Worm (Caenorhabditis elegans): ENCODE data around the gene T28A8.8.
"Not testable (repeated sequence)": the region's sequence is repeated elsewhere in the genome, so short reads cannot be mapped to it uniquely, and the experiment has no call there.

Gene T28A8.8

DNA sequence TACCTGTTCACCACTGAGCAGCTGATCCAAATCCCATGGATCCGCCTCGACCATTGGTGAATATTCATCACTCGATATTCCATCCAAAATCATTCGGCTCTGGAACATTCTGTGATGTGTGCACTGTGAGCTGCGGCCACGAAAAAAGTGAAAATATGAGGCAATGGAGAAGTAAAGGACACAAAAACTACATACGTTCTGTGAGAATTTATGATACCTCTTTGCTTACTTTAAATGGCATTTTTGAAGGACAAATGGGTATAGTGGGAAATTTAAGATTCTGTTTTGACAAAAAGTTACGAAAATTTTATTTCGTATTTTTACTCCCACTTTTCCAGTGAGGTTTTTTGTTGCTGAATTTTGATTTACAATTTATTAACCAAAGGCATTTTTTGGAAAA is 10.2 kb upstream of the T28A8.8 start, which contains the start of gene twk-40:
Gene twk-40 (minus strand): TSS at position 101 of the 400 bp plus-strand sequence.
- no peak for TF ChIP-seq unc-62 (GFP tag; optimal IDR thresholded peaks at IDR 0.05)

DNA sequence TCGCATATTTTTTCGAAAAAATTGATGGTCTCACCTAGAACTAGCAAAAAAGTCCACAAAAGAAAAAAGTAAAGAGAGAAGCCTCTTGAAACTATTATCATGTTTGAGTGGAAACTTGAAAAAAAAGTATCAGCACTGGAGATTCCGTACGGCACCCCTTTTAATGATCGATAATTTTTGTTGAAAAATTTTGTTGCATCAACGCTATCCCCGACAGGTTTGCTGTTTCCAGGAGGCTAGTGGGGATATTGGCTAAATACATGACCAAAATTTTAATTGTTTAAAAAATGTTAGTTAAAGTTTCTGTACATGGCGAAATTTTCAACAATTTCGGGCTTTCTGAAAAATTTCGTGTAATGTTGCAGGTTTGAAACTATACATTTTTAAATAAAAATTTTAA is 7.0 kb upstream of the T28A8.8 start, which contains the start of gene T28A8.2:
Gene T28A8.2 (minus strand): TSS at position 101 of the 400 bp plus-strand sequence.
- no peak for TF ChIP-seq unc-62 (GFP tag; optimal IDR thresholded peaks at IDR 0.05)

DNA sequence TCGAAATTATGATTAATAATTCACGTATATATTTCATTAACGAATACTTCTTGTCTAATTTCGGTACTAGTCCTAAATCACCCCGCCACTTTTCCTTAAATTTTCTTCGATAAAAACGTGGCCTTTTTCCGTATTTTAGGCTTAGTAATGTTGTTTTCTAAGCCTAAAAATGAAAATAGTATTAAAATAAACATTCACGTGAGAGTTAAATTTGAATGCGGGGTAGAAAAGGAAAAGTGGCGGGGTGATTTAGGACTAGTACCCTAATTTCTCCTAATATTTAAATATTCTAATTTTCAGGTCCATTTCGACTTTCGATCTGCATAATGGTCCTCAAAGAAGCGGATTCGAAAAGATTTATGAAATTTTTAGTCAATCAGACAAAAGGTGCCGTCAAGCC is 3.7 kb upstream of the T28A8.8 start, which contains the start of gene T28A8.6:
Gene T28A8.6 (plus strand): TSS at position 301 of the 400 bp plus-strand sequence.
- not testable (repeated sequence) for TF ChIP-seq unc-62 (GFP tag; optimal IDR thresholded peaks at IDR 0.05)

DNA sequence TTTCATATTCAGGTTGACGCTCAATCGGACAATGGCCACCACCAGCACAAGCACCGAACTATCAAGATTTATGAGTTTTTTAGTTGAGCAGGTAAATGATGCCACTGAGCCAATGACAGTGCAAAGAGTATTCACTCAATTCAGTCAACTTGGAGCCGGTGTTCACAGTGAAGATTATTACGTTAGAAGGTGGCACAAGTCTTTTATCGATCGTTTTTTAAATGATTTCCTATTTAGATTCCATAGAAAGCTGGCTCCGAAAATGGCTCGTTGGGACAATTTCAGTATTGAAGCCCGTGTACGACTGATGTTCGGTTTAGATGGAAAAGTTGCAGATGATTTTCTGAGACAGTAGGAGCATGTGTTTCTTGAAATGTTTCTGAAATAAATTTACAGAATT is 1.0 kb upstream of the T28A8.8 start, which contains the start of gene T28A8.5:
Gene T28A8.5 (plus strand): TSS at position 32 of the 400 bp plus-strand sequence.
- TF ChIP-seq unc-62 (GFP tag; optimal IDR thresholded peaks at IDR 0.05): no peak

DNA sequence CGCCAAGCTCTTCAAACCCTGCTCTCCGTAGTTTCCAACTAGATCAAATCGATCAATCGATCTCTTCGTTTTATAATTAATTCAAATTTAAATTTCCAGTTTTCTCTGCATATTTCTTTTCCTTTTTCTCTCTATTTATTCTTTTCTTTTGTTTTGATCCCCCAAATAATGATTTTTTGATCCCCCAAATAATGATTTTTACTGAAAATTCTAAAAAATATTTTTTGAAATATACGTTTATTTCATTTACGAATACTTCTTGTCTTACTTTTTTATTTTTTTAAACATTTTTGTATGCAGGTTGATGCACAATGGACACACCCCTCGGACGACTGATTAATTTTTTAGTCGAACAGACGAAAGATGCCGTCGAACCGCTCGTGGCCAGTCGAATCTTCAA is 766 bp downstream of the T28A8.8 start, which contains the start of gene T28A8.4:
Gene T28A8.4 (plus strand): TSS at position 301 of the 400 bp plus-strand sequence.
- no peak for TF ChIP-seq unc-62 (GFP tag; optimal IDR thresholded peaks at IDR 0.05)

DNA sequence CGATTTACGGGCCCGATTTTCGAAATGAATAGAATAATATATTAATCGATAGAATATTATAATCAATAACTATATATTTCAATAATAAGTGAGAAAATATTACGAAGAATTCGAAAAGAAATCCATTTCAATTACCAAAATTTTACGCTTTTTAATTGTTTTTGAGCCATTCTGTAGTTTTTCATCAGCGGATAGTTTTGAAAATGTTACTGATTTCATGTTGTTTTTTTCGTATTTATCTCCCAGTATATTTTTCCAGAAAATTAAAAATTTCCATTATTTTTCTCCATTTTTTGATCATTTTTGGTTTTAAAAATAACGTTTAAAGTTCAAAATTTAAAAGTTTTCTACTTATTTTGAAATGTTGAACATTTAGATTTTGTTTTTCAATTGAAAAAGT is 3.1 kb downstream of the T28A8.8 start, which contains the start of gene T28A8.3:
Gene T28A8.3 (plus strand): TSS at position 301 of the 400 bp plus-strand sequence.
- TF ChIP-seq unc-62 (GFP tag; optimal IDR thresholded peaks at IDR 0.05): no peak

DNA sequence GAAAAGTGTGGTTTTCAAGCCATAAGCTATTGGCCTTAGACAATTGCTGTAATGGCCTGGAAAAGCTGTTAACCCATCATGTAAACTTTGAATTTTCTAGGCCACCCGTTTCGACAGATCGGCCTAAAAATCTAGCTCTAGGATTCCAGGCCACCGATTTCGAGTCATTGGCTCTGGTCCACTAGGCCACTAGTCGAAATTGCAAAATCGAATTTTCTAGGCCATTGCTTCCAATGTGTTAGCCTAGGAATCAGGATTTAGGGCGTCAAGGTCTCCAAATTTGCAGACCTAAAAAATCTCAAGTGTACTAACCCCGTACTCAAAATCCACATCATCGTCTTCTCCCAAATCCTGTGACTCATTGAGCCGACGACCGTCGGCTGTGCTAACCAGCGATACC is 8.1 kb downstream of the T28A8.8 start:
- TF ChIP-seq unc-62 (GFP tag; optimal IDR thresholded peaks at IDR 0.05): no peak

DNA sequence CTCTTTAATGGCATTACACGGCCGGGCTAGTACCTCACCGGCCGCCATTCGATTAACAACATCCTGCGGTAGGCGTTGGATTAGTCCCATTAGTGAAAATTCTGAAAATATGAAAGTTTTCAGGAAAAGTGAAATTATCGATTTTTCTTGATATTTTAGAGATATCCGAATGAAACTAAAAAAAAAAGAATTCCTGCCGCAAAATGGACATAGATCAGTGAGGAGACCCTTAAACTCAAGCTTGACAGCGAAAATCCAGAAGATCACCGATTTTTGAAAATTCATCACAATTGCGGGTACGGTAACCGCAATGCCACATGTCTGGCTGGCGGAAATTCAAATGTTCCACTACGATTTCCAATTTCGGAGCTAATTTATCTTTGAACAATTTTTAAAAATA is 11.9 kb downstream of the T28A8.8 start, which contains the start of gene mlh-1:
Gene mlh-1 (minus strand): TSS at position 101 of the 400 bp plus-strand sequence.
- no peak for TF ChIP-seq unc-62 (GFP tag; optimal IDR thresholded peaks at IDR 0.05)

DNA sequence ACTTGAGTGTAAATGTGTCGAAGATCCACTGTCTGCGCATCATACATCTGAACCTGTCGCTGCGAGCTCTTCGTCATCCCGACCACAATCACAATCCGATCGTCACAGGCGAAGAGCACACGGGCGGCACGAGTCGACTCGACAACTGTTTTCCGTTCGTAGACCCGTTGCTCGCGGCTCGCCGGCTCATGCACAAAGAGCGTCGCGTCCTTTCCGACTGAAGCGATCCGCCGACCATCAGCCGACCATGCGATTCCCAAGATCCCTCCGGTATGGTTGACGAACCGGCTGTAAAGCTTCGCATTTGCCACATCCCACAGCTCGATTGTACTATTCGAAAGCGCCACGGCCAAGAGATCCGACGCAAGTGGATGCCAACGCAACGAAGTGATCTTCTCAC is 15.8 kb downstream of the T28A8.8 start:
- TF ChIP-seq unc-62 (GFP tag; optimal IDR thresholded peaks at IDR 0.05): no peak

DNA sequence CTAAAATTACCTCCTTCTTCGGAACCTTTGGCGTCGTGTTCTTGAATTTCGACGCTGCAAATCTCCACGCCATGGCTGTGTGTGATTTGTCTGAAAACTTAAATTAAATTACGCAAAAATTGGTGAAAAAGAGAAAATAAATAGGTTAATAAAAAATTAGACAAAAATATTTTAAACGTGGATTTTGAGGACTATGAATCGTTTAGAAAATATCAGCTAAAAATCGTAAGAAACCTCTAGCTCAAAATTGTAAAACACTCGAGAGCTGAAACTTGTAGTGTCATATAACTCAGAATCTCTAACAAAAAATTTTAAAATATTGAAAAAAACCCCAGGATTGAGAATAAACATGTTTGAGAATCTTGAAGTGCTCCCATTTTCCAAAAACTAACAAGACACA is 21.4 kb downstream of the T28A8.8 start, which contains the start of gene pod-1:
Gene pod-1 (minus strand): TSS at position 101 of the 400 bp plus-strand sequence.
- no peak for TF ChIP-seq unc-62 (GFP tag; optimal IDR thresholded peaks at IDR 0.05)

DNA sequence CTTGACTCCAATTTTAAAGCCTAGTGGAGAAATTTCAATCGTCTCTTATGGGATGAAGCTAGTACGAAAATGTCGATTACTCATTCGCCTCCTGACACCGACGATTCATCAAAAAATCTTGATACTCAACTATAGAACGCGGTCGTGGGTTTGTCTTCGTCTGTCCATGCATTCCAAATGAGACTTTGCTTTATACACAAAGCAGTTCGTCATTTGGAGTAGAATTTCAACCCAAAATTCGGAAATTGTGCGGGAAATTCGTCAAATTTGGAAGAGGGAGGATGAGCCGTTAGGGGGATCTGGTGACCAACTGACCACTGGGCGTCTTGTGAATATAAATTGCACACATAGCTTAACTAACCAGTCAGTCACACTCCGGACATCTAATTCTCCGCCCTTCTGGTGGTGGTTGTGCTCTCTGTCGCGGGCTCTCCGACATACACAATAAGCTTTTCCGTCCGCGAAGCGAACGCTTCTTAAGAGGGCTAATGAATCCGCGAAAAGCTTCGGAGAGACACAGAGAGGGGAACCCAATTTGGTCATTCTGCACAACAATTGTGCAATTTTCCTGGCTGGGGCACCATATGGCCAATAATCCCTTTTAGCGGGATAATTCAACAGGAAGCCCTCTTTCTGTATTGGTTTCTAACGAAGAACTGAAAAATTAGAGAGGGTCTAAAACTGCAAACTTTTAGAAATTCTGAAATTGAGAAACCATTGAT is 22.7 kb downstream of the T28A8.8 start:
- no peak for TF ChIP-seq unc-62 (GFP tag; optimal IDR thresholded peaks at IDR 0.05)

DNA sequence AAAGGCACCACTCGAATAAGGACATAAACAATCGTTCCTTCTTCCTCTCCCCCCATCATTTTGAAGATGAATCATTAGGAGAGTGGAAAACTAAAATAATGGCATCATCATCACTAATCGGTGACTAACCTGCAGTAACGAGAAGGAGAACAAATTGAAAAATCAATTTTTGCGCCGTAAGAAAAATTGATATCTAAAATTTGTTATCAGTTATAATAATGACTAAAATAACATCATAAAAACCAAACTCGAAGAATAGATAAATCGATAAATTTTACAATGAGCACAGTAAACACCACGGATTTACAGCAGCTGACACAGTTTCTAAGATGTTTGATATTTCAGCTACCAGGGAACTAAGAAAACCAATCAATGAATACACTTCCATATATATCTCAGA is 23.6 kb downstream of the T28A8.8 start:
- no peak for TF ChIP-seq unc-62 (GFP tag; optimal IDR thresholded peaks at IDR 0.05)

DNA sequence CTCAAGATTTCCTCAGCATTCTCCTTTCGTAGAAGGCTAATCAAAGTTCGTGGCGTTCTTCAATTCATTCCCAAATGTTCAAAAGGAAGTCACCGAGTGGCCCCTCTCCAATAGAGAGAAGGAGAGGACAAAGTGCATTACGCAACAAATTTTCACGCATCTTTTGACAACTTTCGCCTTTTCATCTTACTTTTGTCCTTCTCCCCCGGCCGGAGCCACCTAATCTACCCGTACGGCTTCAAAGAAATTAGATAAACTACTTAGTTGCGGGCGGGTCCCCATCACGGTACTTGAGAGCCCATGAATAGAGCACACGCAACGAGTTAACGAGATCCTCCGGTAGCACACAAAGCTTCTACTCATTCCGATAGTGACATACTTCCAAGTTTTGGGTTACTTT is 24.1 kb downstream of the T28A8.8 start:
- no peak for TF ChIP-seq unc-62 (GFP tag; optimal IDR thresholded peaks at IDR 0.05)

DNA sequence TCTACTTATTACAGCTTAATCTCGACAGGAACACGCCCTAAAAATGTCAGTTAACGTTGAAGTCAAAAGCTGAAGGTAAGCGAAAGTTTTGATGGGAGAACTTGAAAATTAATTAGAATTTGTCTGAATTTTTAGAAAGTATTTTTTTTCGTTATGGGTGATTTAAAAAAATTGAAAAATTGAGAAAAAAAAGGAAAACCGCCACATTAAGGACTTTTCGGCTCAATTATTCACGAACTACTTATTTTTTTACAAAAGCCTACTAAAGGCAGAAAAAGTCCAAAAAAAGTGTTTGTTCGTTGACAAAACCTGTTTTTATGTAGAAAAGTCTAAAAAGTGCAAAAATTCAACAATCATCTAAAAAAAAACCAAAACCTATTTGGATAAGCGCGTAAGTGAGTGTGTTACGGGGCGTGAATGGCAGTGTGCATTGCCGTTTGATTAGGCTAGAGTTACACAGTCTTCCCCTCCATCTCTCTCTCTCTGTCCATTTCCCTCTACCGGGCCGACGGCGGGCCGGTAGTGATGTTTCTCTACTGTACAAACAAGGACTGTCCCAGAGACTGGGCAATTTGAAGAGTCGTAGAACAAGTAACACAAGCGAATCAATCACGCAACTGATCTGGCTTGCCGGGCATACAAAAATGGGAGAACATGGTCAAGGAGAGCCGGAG is 24.9 kb downstream of the T28A8.8 start, which contains the start of gene lron-13:
Gene lron-13 (plus strand): TSS at position 15 of the 674 bp plus-strand sequence.
- no peak for TF ChIP-seq unc-62 (GFP tag; optimal IDR thresholded peaks at IDR 0.05)

DNA sequence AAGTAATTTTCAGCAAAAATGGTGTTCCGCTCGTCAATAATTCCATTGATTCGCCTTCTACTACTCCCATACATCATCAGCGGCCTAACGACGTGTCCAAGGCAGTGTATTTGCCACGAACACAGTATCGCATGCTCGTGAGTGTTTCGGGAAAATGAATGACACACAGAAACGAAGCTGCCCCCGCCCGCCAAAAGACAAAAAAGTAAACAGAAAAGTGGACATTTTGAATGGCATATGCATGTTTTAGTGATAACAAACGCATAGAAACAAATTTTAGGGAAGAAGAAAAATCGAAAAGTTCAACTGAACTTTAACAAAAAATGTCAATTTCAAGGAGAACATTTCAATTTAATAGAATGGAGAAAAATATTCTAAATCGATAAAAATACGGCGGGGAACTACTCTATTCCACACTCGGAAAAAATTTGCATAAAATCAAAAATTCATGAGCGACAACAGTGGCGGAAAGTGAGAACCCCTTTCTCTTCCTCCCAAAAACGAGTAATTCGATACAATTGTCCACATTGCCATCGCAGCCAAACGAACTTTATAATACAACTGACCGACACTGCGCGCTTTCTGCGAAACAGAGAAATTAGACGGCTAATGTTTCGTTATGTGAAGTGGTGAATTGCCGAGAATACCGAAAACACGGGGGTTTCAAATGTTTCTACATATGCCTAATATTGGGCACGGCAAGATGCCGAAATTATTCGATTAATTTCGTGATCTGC is 26.1 kb downstream of the T28A8.8 start:
- TF ChIP-seq unc-62 (GFP tag; optimal IDR thresholded peaks at IDR 0.05): no peak

DNA sequence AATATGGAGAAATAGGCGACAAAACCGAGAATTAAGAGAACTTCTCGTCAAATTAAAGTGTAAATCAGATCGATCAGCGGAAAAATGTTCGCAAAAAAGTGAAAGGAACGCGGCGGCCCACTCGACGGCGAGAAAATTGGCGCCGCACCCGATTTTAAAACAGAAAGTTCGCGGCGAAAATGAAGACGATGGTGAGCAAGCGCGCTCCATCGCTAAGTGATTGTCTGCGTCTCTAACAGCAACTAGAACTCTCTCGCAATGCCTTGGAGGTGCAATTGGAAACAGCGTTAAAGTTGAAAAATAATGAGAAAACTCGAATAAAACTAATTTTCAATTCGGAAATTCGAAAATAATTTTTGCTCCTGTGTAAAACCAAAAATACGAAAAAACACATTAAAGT is 27.4 kb downstream of the T28A8.8 start:
- TF ChIP-seq unc-62 (GFP tag; optimal IDR thresholded peaks at IDR 0.05): no peak
